Worm (Caenorhabditis elegans) whole organism, young adult: ENCODE data around the gene fbxa-141.

Experiments used
- B0035.1 ChIP-seq: sonication (generic microtip); optimal IDR thresholded peaks from 2 replicates; lab custom pipeline; 2016; ENCODE audit warnings: missing genetic modification characterization, mild to moderate bottlenecking, missing compliant biosample characterization, missing genotype, missing genetic modification reagents
- C17E4.6 ChIP-seq: fragments of 200-800 bp; sonication (Bioruptor generic); IDR thresholded peaks from 2 replicates; pipeline ENCODE4 v1.3.6; 2022; ENCODE audit warnings: missing genetic modification reagents, missing genetic modification characterization, missing compliant biosample characterization
- F37B4.10 ChIP-seq: fragments of 200-800 bp; sonication (Bioruptor generic); IDR thresholded peaks from 2 replicates; pipeline ENCODE4 v1.3.6; 2022; ENCODE audit warnings: missing genetic modification characterization, missing compliant biosample characterization
- F39B2.1 ChIP-seq: fragments of 200-800 bp; sonication (Bioruptor generic); IDR thresholded peaks from 2 replicates; pipeline ENCODE4 v1.3.6; 2022; ENCODE audit warnings: missing genetic modification reagents, missing genetic modification characterization, missing compliant biosample characterization
- F57C9.4 ChIP-seq: sonication (generic microtip); optimal IDR thresholded peaks from 2 replicates; lab custom pipeline; 2017; ENCODE audit warnings: mild to moderate bottlenecking, missing genetic modification characterization, missing compliant biosample characterization
- T26A5.8 ChIP-seq: sonication (generic microtip); optimal IDR thresholded peaks from 2 replicates; lab custom pipeline; 2016; ENCODE audit warnings: missing genetic modification characterization, missing compliant biosample characterization
- Y53F4B.3 ChIP-seq: fragments of 200-800 bp; sonication (Bioruptor generic); IDR thresholded peaks from 2 replicates; pipeline ENCODE4 v1.3.6; 2022; ENCODE audit warnings: missing genetic modification reagents, missing genetic modification characterization, missing compliant biosample characterization
- Y53G8AR.9 ChIP-seq: fragments of 200-800 bp; sonication (Bioruptor generic); conservative IDR thresholded peaks from 2 replicates; pipeline ENCODE4 v1.3.6; 2022; ENCODE audit warnings: missing genetic modification reagents, missing genetic modification characterization, missing compliant biosample characterization
- aptf-2 ChIP-seq: fragments of 200-800 bp; sonication (Bioruptor generic); conservative IDR thresholded peaks from 2 replicates; pipeline ENCODE4 v1.3.6; 2022; ENCODE audit warnings: missing genetic modification reagents, missing genetic modification characterization, missing compliant biosample characterization
- attf-3 ChIP-seq: fragments of 200-800 bp; sonication (Bioruptor generic); conservative IDR thresholded peaks from 2 replicates; pipeline ENCODE4 v1.3.6; 2022; ENCODE audit warnings: missing genetic modification reagents, missing genetic modification characterization, missing compliant biosample characterization
- cebp-1 ChIP-seq, 2 experiments: fragments of 200-800 bp in 1 of 2; sonication (Bioruptor generic) in 1 of 2; sonication (generic microtip) in 1 of 2; IDR thresholded peaks in 1 of 2; optimal IDR thresholded peaks in 1 of 2; 2 replicates each; pipeline versions ENCODE4 v1.3.6 to Lab custom; 2017 to 2022; ENCODE audit warnings: missing compliant biosample characterization in 2 of 2, missing genetic modification characterization in 2 of 2, mild to moderate bottlenecking in 1 of 2, missing genetic modification reagents in 1 of 2, moderate library complexity in 1 of 2
- ceh-27 ChIP-seq: fragments of 200-800 bp; sonication (Bioruptor generic); optimal IDR thresholded peaks from 2 replicates; lab custom pipeline; 2018; ENCODE audit warnings: mild to moderate bottlenecking, missing genetic modification characterization, moderate library complexity, missing compliant biosample characterization
- ceh-40 ChIP-seq: fragments of 200-800 bp; sonication (Bioruptor generic); IDR thresholded peaks from 2 replicates; pipeline ENCODE4 v1.3.6; 2022; ENCODE audit warnings: missing genetic modification characterization, missing compliant biosample characterization
- ceh-91 ChIP-seq: fragments of 200-800 bp; sonication (Bioruptor generic); IDR thresholded peaks from 2 replicates; pipeline ENCODE4 v1.3.6; 2022; ENCODE audit warnings: missing genetic modification reagents, missing genetic modification characterization, missing compliant biosample characterization
- dpff-1 ChIP-seq: sonication (generic microtip); optimal IDR thresholded peaks from 2 replicates; lab custom pipeline; 2017; ENCODE audit warnings: mild to moderate bottlenecking, missing genetic modification characterization, missing compliant biosample characterization
- dpl-1 ChIP-seq: fragments of 150-350 bp; optimal IDR thresholded peaks from 2 replicates; lab custom pipeline; 2014; ENCODE audit warnings: missing biosample characterization, missing genetic modification reagents, missing genetic modification characterization
- egl-44 ChIP-seq: fragments of 200-800 bp; sonication (Bioruptor generic); IDR thresholded peaks from 2 replicates; pipeline ENCODE4 v1.3.6; 2022; ENCODE audit warnings: missing genetic modification reagents, missing genetic modification characterization, missing compliant biosample characterization
- ekl-4 ChIP-seq: fragments of 200-800 bp; sonication (Bioruptor generic); IDR thresholded peaks from 2 replicates; pipeline ENCODE4 v1.3.6; 2022; ENCODE audit warnings: missing genetic modification reagents, missing genetic modification characterization, missing compliant biosample characterization
- fkh-3 ChIP-seq: sonication (generic microtip); optimal IDR thresholded peaks from 2 replicates; lab custom pipeline; 2016; ENCODE audit warnings: mild to moderate bottlenecking, missing genetic modification characterization, missing compliant biosample characterization
- hlh-12 ChIP-seq: sonication (generic microtip); optimal IDR thresholded peaks from 2 replicates; lab custom pipeline; 2016; ENCODE audit warnings: missing genetic modification characterization, missing compliant biosample characterization
- let-526 ChIP-seq: fragments of 200-800 bp; sonication (Bioruptor generic); IDR thresholded peaks from 2 replicates; pipeline ENCODE4 v1.3.6; 2022; ENCODE audit warnings: missing genetic modification reagents, missing genetic modification characterization, missing compliant biosample characterization
- let-607 ChIP-seq, 2 experiments: fragments of 200-800 bp in 1 of 2; sonication (Bioruptor generic) in 1 of 2; sonication (generic microtip) in 1 of 2; optimal IDR thresholded peaks; 2 replicates each; lab custom pipeline; 2016 to 2018; ENCODE audit warnings: mild to moderate bottlenecking in 2 of 2, missing compliant biosample characterization in 2 of 2, missing genetic modification characterization in 2 of 2, moderate library complexity in 2 of 2, missing genotype in 1 of 2
- lin-54 ChIP-seq: fragments of 200-800 bp; sonication (Bioruptor generic); optimal IDR thresholded peaks from 2 replicates; lab custom pipeline; 2018; ENCODE audit warnings: mild to moderate bottlenecking, missing genetic modification characterization, missing compliant biosample characterization
- lir-1 ChIP-seq: fragments of 200-800 bp; sonication (Bioruptor generic); conservative IDR thresholded peaks from 2 replicates; pipeline ENCODE4 v1.3.6; 2022; ENCODE audit warnings: missing genetic modification reagents, missing genetic modification characterization, missing compliant biosample characterization
- madf-10 ChIP-seq: sonication (generic microtip); optimal IDR thresholded peaks from 2 replicates; lab custom pipeline; 2016; ENCODE audit warnings: mild to moderate bottlenecking, missing genetic modification characterization, missing compliant biosample characterization
- madf-3 ChIP-seq: fragments of 200-800 bp; sonication (Bioruptor generic); IDR thresholded peaks from 2 replicates; pipeline ENCODE4 v1.3.6; 2022; ENCODE audit warnings: missing genetic modification reagents, missing genetic modification characterization, missing compliant biosample characterization
- mel-28 ChIP-seq: sonication (generic microtip); optimal IDR thresholded peaks from 2 replicates; lab custom pipeline; 2016; ENCODE audit warnings: borderline replicate concordance, mild to moderate bottlenecking, missing genetic modification characterization, missing compliant biosample characterization
- nfya-1 ChIP-seq: sonication (generic microtip); optimal IDR thresholded peaks from 2 replicates; lab custom pipeline; 2017; ENCODE audit warnings: antibody characterized with exemption, missing compliant biosample characterization, missing genetic modification characterization, borderline replicate concordance; ENCODE audit not compliant: insufficient read depth
- nfya-2 ChIP-seq: fragments of 200-800 bp; sonication (Bioruptor generic); IDR thresholded peaks from 2 replicates; pipeline ENCODE4 v1.3.6; 2022; ENCODE audit warnings: missing genetic modification reagents, missing genetic modification characterization, missing compliant biosample characterization
- nhr-27 ChIP-seq: fragments of 200-800 bp; sonication (Bioruptor generic); optimal IDR thresholded peaks from 2 replicates; lab custom pipeline; 2018; ENCODE audit warnings: mild to moderate bottlenecking, missing genetic modification characterization, moderate library complexity, missing compliant biosample characterization
- nhr-80 ChIP-seq: sonication (generic microtip); optimal IDR thresholded peaks from 2 replicates; lab custom pipeline; 2016; ENCODE audit warnings: missing genetic modification characterization, missing compliant biosample characterization
- pbrm-1 ChIP-seq: fragments of 200-800 bp; sonication (Bioruptor generic); IDR thresholded peaks from 2 replicates; pipeline ENCODE4 v1.3.6; 2022; ENCODE audit warnings: missing genetic modification reagents, missing genetic modification characterization, missing compliant biosample characterization
- rcor-1 ChIP-seq: fragments of 200-800 bp; sonication (Bioruptor generic); IDR thresholded peaks from 2 replicates; pipeline ENCODE4 v1.3.6; 2022; ENCODE audit warnings: missing genetic modification reagents, missing genetic modification characterization, missing compliant biosample characterization
- snpc-1.3 ChIP-seq: sonication (generic microtip); optimal IDR thresholded peaks from 2 replicates; lab custom pipeline; 2017; ENCODE audit warnings: missing genetic modification characterization, mild to moderate bottlenecking, missing compliant biosample characterization, antibody characterized with exemption, moderate library complexity, missing genotype, missing genetic modification reagents; ENCODE audit not compliant: insufficient read depth
- snpc-4 ChIP-seq, 5 experiments: fragments of 150-350 bp in 1 of 5; sonication (generic microtip) in 4 of 5; optimal IDR thresholded peaks; 2 replicates each; lab custom pipeline; 2014 to 2018; ENCODE audit warnings: missing genetic modification characterization in 5 of 5, missing biosample characterization in 3 of 5, antibody characterized with exemption in 2 of 5, mild to moderate bottlenecking in 2 of 5, missing compliant biosample characterization in 2 of 5, missing genotype in 2 of 5, moderate library complexity in 2 of 5, missing genetic modification reagents in 1 of 5
- tbp1 ChIP-seq: fragments of 200-800 bp; sonication (Bioruptor generic); optimal IDR thresholded peaks from 2 replicates; lab custom pipeline; 2018; ENCODE audit warnings: mild to moderate bottlenecking, missing genetic modification characterization, missing compliant biosample characterization
- unc-62 ChIP-seq: fragments of 150-350 bp; optimal IDR thresholded peaks from 2 replicates; lab custom pipeline; 2014; ENCODE audit warnings: missing biosample characterization, missing genetic modification reagents, missing genetic modification characterization
- ztf-22 ChIP-seq: fragments of 200-800 bp; sonication (Bioruptor generic); optimal IDR thresholded peaks from 2 replicates; lab custom pipeline; 2018; ENCODE audit warnings: mild to moderate bottlenecking, missing genetic modification characterization, moderate library complexity, missing compliant biosample characterization
- ztf-26 ChIP-seq: sonication (generic microtip); optimal IDR thresholded peaks from 2 replicates; lab custom pipeline; 2017; ENCODE audit warnings: missing genetic modification characterization, missing compliant biosample characterization

fbxa-141 gene

DNA sequence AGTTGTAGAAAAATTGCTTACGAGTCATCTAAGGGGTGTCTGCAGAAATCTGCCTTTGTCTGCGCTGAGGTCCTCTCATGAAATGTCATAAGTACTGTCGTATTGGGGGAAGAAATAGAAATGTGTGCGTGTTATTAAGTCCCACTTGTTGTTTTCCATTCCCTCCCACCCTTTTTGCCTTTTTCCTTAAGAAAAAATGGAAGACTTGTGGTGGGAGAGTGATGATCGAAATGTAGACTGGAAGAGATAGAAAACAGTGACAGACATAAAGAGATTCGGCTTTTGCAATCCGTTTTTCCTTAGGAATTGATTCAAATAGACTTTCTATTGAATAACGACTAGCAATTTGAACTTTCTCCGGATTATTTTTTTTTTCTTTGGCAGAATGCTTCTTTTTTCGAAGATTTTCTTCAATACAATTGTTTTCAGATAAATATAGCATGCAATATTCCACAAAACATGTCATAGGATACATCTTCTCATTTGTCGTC lies 37.0 kb upstream of the fbxa-141 start, which contains the start of gene ram-5:
TSS of gene ram-5 (plus strand) at position 441 of the 491 bp plus-strand sequence.
- no peak for TF ChIP-seq mel-28 (tag; lab: Kevin White, UChicago)
- TF ChIP-seq ekl-4 (GFP tag; lab: Robert Waterston, UW) = no peak
- TF ChIP-seq ceh-27 = peak; percentile 16
- TF ChIP-seq nhr-27 (tag; lab: Kevin White, UChicago) = no peak
- no peak for TF ChIP-seq let-526 (GFP tag; lab: Robert Waterston, UW)
- TF ChIP-seq dpl-1 = no peak
- TF ChIP-seq pbrm-1 (GFP tag; lab: Robert Waterston, UW) = no peak
- TF ChIP-seq, all 124 proteins: peak for 1

DNA sequence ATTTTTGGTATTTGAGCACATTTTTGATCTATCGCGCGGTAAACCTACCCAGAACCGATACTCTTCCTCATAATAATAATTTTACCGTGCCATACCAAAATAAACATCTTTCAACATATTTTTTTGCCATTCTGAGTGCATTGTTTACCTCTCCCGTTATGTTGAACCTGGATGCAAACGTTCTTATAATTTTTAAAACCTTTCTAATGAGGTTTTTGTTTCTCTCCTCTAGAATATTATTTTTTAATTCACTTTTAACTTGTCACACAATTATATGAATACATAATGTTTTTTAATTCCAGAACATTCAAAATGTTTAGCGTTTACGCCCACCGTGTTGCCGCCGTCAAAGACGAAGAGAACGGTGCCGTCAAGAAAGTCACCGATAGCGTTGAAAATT lies 32.8 kb upstream of the fbxa-141 start, which contains the start of gene enri-2:
TSS of gene enri-2 (plus strand) at position 301 of the 400 bp plus-strand sequence.
- TF ChIP-seq F39B2.1 (GFP tag; lab: Robert Waterston, UW) (no peak), dpff-1 (tag; lab: Kevin White, UChicago) (no peak), madf-3 (GFP tag; lab: Robert Waterston, UW) (no peak), T26A5.8 (tag; lab: Kevin White, UChicago) (no peak), madf-10 (tag; lab: Kevin White, UChicago) (no peak), F37B4.10 (GFP tag; lab: Robert Waterston, UW) (no peak)

DNA sequence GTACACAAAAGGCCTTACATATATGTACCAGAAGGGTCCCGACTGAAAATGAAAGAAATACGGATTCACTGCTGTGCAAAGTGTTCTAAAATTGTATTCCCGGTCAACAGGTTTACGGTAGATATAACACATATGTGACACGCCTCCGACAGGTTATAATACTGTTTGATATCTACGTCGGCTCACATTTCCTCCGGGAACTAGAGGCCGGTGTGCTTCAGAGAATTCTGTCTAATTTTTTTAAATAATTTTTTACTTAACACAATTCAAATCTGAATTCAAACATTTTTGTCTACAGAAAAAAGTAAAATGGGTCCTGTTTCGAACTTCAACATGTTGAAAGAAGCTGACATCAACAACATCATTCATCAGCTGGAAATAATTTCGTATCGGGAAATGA lies 30.5 kb upstream of the fbxa-141 start, which contains the start of gene T24C2.3:
TSS of gene T24C2.3 (plus strand) at position 301 of the 400 bp plus-strand sequence.
- TF ChIP-seq B0035.1 (tag; lab: Kevin White, UChicago) = no peak
- TF ChIP-seq C17E4.6 (GFP tag; lab: Robert Waterston, UW) = no peak
- TF ChIP-seq unc-62 (GFP tag; lab: Kevin White, UChicago) = no peak
- no peak for TF ChIP-seq rcor-1
- no peak for TF ChIP-seq Y53G8AR.9 (GFP tag; lab: Robert Waterston, UW)
- TF ChIP-seq fkh-3 (tag; lab: Kevin White, UChicago) = no peak
- TF ChIP-seq nfya-2 (GFP tag; lab: Robert Waterston, UW) = no peak
- no peak for TF ChIP-seq nhr-80 (tag; lab: Kevin White, UChicago)

DNA sequence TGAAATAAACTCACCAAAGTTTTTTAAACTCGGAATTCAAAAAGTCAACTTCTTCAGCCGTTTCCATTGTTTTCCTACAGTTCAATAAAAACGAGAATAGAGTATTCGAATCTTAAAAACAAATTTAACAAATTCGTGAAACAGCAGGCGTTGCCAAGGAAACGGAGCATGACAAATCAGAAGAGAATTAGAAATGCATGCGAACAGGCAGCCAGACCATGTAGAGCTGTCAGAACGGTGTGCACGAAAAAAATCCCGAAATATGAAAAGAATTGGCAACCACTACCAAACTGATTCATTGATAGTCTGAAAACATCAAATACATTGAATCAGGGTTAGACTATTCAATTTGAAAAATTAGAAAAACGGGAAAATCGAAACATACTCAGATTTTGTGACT lies 29.3 kb upstream of the fbxa-141 start, which contains the start of gene fbxa-81:
TSS of gene fbxa-81 (minus strand) at position 101 of the 400 bp plus-strand sequence.
- no peak for TF ChIP-seq attf-3 (GFP tag; lab: Robert Waterston, UW)
- no peak for TF ChIP-seq hlh-12 (tag; lab: Kevin White, UChicago)
- TF ChIP-seq ekl-4 (GFP tag; lab: Robert Waterston, UW) = no peak
- TF ChIP-seq ztf-26 (tag; lab: Kevin White, UChicago) = no peak
- no peak for TF ChIP-seq nfya-1 (tag; lab: Kevin White, UChicago)

DNA sequence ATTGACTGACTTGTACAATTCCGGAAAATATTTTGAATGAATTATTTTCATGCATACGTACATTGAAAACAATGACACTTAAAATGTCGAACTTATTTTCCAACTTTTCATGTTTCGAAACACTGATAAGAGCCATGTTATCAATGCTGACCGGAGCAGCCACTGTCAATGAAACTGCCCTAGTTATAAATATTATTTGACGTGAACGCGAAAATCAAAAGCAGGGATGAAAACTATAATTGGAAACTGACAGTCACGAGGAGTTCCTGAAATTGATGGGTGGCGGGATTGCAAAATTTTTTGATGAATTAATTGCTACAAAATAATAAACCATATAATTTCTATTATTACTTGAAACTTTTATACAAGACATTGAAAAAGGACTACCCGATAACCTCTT lies 26.8 kb upstream of the fbxa-141 start:
- TF ChIP-seq dpff-1 (tag; lab: Kevin White, UChicago) = no peak
- no peak for TF ChIP-seq lin-54 (GFP tag; lab: Kevin White, UChicago)
- TF ChIP-seq F57C9.4 (tag; lab: Kevin White, UChicago) = no peak
- peak; percentile 28 for TF ChIP-seq madf-10 (tag; lab: Kevin White, UChicago)
- TF ChIP-seq Y53F4B.3 (GFP tag; lab: Robert Waterston, UW) = no peak
- TF ChIP-seq ztf-22 (GFP tag; lab: Kevin White, UChicago) = peak; percentile 37
- TF ChIP-seq let-607 (tag; optimal IDR thresholded peaks at IDR 0.05; lab: Kevin White, UChicago) = peak; percentile 26 to 67
- TF ChIP-seq lir-1 (GFP tag; lab: Robert Waterston, UW) = no peak
- no peak for TF ChIP-seq snpc-1.3 (tag; lab: Kevin White, UChicago)
- no peak for TF ChIP-seq ceh-91 (GFP tag; lab: Robert Waterston, UW)
- 0 out of 2 replicates have a peak, but pooled peaks have one; percentile 20 for TF ChIP-seq egl-44 (GFP tag; lab: Robert Waterston, UW)
- TF ChIP-seq tbp1 (GFP tag; lab: Kevin White, UChicago) = peak; percentile 1
- peak; percentile 90 for TF ChIP-seq nhr-80 (tag; lab: Kevin White, UChicago)
- TF ChIP-seq aptf-2 (GFP tag; lab: Robert Waterston, UW) = no peak
- TF ChIP-seq nhr-27 (tag; lab: Kevin White, UChicago) = no peak
- no peak for TF ChIP-seq ceh-40 (GFP tag; lab: Robert Waterston, UW)
- TF ChIP-seq nfya-2 (GFP tag; lab: Robert Waterston, UW) = no peak
- TF ChIP-seq cebp-1 (GFP tag; IDR thresholded peaks at IDR 0.05; lab: Robert Waterston, UW) = peak; percentile 16; the same call in 1 of the 2 replicates
- no peak for TF ChIP-seq cebp-1 (tag; optimal IDR thresholded peaks at IDR 0.05; lab: Kevin White, UChicago)
- no peak for TF ChIP-seq snpc-4 (GFP tag; optimal IDR thresholded peaks at IDR 0.05; lab: Kevin White, UChicago)
- peak in 1 of 4 experiments; percentile 31 for TF ChIP-seq snpc-4 (tag; optimal IDR thresholded peaks at IDR 0.05; lab: Kevin White, UChicago)
